Worm (Caenorhabditis elegans) whole organism, mixed stage, embryonic: ENCODE measurements around the gene R09D1.13.

ENCODE experiments used
- ces-1 ChIP-seq: fragments of 150-350 bp; optimal IDR thresholded peaks from 2 replicates; lab custom pipeline; 2014; ENCODE audit warnings: missing biosample characterization, missing genetic modification reagents, missing genetic modification characterization
- lin-13 ChIP-seq: fragments of 150-350 bp; optimal IDR thresholded peaks from 2 replicates; lab custom pipeline; 2014; ENCODE audit warnings: missing biosample characterization, missing genetic modification characterization
- lsy-2 ChIP-seq: fragments of 150-350 bp; optimal IDR thresholded peaks from 2 replicates; lab custom pipeline; 2014; ENCODE audit warnings: missing biosample characterization, missing genetic modification characterization
- nhr-237 ChIP-seq: fragments of 150-350 bp; optimal IDR thresholded peaks from 2 replicates; lab custom pipeline; 2014; ENCODE audit warnings: missing biosample characterization, missing genetic modification characterization
- pha-4 ChIP-seq: fragments of 150-350 bp; optimal IDR thresholded peaks from 2 replicates; lab custom pipeline; 2018; ENCODE audit warnings: missing biosample characterization, missing genetic modification reagents, missing genetic modification characterization
- ztf-11 ChIP-seq: fragments of 150-350 bp; optimal IDR thresholded peaks from 2 replicates; lab custom pipeline; 2014; ENCODE audit warnings: missing biosample characterization, missing genetic modification characterization

DNA sequence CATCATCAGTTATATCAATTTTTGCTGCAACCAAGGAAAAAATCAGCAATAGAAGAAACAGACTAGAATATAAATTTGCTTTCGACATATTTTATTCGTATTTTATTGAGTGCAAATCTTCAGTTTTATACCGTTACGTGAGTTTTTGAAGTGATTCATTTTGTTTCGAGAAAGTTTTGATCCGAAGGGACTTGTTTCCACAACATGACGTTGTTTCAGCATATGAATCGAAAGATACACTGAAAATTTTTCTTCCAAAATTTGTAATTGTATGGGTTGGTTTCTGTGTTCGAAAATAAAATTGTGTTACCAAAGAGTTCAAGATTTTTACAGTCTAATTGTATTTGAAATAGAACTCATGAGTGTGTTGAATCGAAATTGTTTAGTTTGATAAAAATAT, 34.7 kb upstream of the R09D1.13 start, which contains the start of gene T19H5.7:
- TF ChIP-seq nhr-237 (tag; lab: Kevin White, UChicago) (no peak), lin-13 (tag; lab: Kevin White, UChicago) (no peak), lsy-2 (no peak), ces-1 (no peak), pha-4 (tag; lab: Kevin White, UChicago) (no peak), ztf-11 (tag; lab: Kevin White, UChicago) (no peak)
